Worm (Caenorhabditis elegans): ENCODE results near the gene Y62E10A.20.

Gene Y62E10A.20

ce11 chrIV:13370235-13370739, 15.6 kb downstream of the Y62E10A.20 start, which contains the start of the genes rla-2, popl-7 and Y62E10A.24:
rla-2 (minus strand) TSS chrIV:13370285.
popl-7 (plus strand) TSS chrIV:13370689.
Y62E10A.24 (plus strand) TSS chrIV:13370710.
- TF ChIP-seq mep-1 (tag; optimal IDR thresholded peaks at IDR 0.05), result no peak
- peak; percentile 87 for TF ChIP-seq lsy-2 (tag; optimal IDR thresholded peaks at IDR 0.05)
- TF ChIP-seq ceh-83 (GFP tag; optimal IDR thresholded peaks at IDR 0.05), result no peak

- no peak for TF ChIP-seq pha-4 (tag; optimal IDR thresholded peaks at IDR 0.05)
Measured at ce11 chrIV:13369120-13369842, 16.6 kb downstream of the Y62E10A.20 start, which contains the start of gene agt-1. agt-1 (minus strand) TSS chrIV:13369412.

- TF ChIP-seq drap-1 (GFP tag; optimal IDR thresholded peaks at IDR 0.05) (no peak), cnd-1 (tag; optimal IDR thresholded peaks at IDR 0.05) (no peak), bed-3 (GFP tag; optimal IDR thresholded peaks at IDR 0.05) (no peak), tbx-8 (GFP tag; optimal IDR thresholded peaks at IDR 0.05) (no peak), nhr-12 (tag; optimal IDR thresholded peaks at IDR 0.05) (no peak), sem-2 (GFP tag; optimal IDR thresholded peaks at IDR 0.05) (no peak), flh-1 (GFP tag; optimal IDR thresholded peaks at IDR 0.05) (no peak), elt-1 (tag; optimal IDR thresholded peaks at IDR 0.05; ENCODE audit: borderline replicate concordance, insufficient read depth) (no peak), ceh-43 (GFP tag; optimal IDR thresholded peaks at IDR 0.05) (no peak), ztf-11 (tag; optimal IDR thresholded peaks at IDR 0.05) (no peak), pha-4 (tag; optimal IDR thresholded peaks at IDR 0.05) (no peak), lin-13 (tag; optimal IDR thresholded peaks at IDR 0.05) (no peak), ham-2 (GFP tag; optimal IDR thresholded peaks at IDR 0.05) (no peak), unc-120 (tag; optimal IDR thresholded peaks at IDR 0.05; ENCODE audit: poor library complexity, severe bottlenecking) (no peak), nhr-28 (tag; optimal IDR thresholded peaks at IDR 0.05) (no peak), unc-62 (GFP tag; optimal IDR thresholded peaks at IDR 0.05) (no peak), nhr-2 (tag; optimal IDR thresholded peaks at IDR 0.05) (no peak), elt-3 (tag; optimal IDR thresholded peaks at IDR 0.05) (no peak), snpc-4 (tag; optimal IDR thresholded peaks at IDR 0.05) (no peak), ceh-39 (tag; optimal IDR thresholded peaks at IDR 0.05) (no peak)
Measured at ce11 chrIV:13364869-13365268, 21.0 kb downstream of the Y62E10A.20 start, which contains the start of gene srsx-25. srsx-25 (plus strand) TSS chrIV:13365169.

ce11 chrIV:13360144-13360543, 25.7 kb downstream of the Y62E10A.20 start, which contains the start of gene Y62E10A.3:
Y62E10A.3 (minus strand) TSS chrIV:13360244.
- no peak for TF ChIP-seq snpc-4 (tag; optimal IDR thresholded peaks at IDR 0.05)
- TF ChIP-seq bed-3 (GFP tag; optimal IDR thresholded peaks at IDR 0.05), result no peak
- TF ChIP-seq hlh-1 (tag; optimal IDR thresholded peaks at IDR 0.05), result no peak
- TF ChIP-seq sem-2 (GFP tag; optimal IDR thresholded peaks at IDR 0.05), result no peak
- no peak for TF ChIP-seq pha-4 (tag; optimal IDR thresholded peaks at IDR 0.05)
- no peak for TF ChIP-seq ceh-39 (tag; optimal IDR thresholded peaks at IDR 0.05)
- no peak for TF ChIP-seq elt-3 (tag; optimal IDR thresholded peaks at IDR 0.05)
- TF ChIP-seq unc-39 (tag; optimal IDR thresholded peaks at IDR 0.05), result no peak
- no peak for TF ChIP-seq ham-2 (GFP tag; optimal IDR thresholded peaks at IDR 0.05)
- TF ChIP-seq ces-1 (GFP tag; optimal IDR thresholded peaks at IDR 0.05), result no peak

ce11 chrIV:13358488-13358887, 27.4 kb downstream of the Y62E10A.20 start, which contains the start of gene W02A2.8:
W02A2.8 (minus strand) TSS chrIV:13358588.
- TF ChIP-seq ceh-43 (GFP tag; optimal IDR thresholded peaks at IDR 0.05), result no peak
- TF ChIP-seq lin-13 (tag; optimal IDR thresholded peaks at IDR 0.05), result no peak
- no peak for TF ChIP-seq snpc-4 (tag; optimal IDR thresholded peaks at IDR 0.05)
- TF ChIP-seq elt-3 (tag; optimal IDR thresholded peaks at IDR 0.05), result no peak

ce11 chrIV:13356005-13356404, 29.9 kb downstream of the Y62E10A.20 start:
- no peak for TF ChIP-seq ceh-83 (GFP tag; optimal IDR thresholded peaks at IDR 0.05)
- TF ChIP-seq elt-1 (tag; optimal IDR thresholded peaks at IDR 0.05; ENCODE audit: borderline replicate concordance, insufficient read depth), result no peak
- TF ChIP-seq snpc-4 (tag; optimal IDR thresholded peaks at IDR 0.05), result no peak
- no peak for TF ChIP-seq mep-1 (tag; optimal IDR thresholded peaks at IDR 0.05)
- no peak for TF ChIP-seq ham-2 (GFP tag; optimal IDR thresholded peaks at IDR 0.05)
- no peak for TF ChIP-seq unc-120 (tag; optimal IDR thresholded peaks at IDR 0.05; ENCODE audit: poor library complexity, severe bottlenecking)
- no peak for TF ChIP-seq mab-5 (tag; optimal IDR thresholded peaks at IDR 0.05)
- no peak for TF ChIP-seq lin-32 (GFP tag; optimal IDR thresholded peaks at IDR 0.05)
- TF ChIP-seq mls-2 (tag; optimal IDR thresholded peaks at IDR 0.05), result no peak
- TF ChIP-seq ces-1 (GFP tag; optimal IDR thresholded peaks at IDR 0.05), result no peak
- TF ChIP-seq pha-4 (tag; optimal IDR thresholded peaks at IDR 0.05), result no peak
- TF ChIP-seq nhr-12 (tag; optimal IDR thresholded peaks at IDR 0.05), result no peak
- TF ChIP-seq tbx-8 (GFP tag; optimal IDR thresholded peaks at IDR 0.05), result no peak
